Fruit fly (Drosophila melanogaster): ENCODE results near the gene CG12746.
A peak's percentile ranks its signal among the peaks of the same experiment; 100 is the strongest.

Gene CG12746

DNA sequence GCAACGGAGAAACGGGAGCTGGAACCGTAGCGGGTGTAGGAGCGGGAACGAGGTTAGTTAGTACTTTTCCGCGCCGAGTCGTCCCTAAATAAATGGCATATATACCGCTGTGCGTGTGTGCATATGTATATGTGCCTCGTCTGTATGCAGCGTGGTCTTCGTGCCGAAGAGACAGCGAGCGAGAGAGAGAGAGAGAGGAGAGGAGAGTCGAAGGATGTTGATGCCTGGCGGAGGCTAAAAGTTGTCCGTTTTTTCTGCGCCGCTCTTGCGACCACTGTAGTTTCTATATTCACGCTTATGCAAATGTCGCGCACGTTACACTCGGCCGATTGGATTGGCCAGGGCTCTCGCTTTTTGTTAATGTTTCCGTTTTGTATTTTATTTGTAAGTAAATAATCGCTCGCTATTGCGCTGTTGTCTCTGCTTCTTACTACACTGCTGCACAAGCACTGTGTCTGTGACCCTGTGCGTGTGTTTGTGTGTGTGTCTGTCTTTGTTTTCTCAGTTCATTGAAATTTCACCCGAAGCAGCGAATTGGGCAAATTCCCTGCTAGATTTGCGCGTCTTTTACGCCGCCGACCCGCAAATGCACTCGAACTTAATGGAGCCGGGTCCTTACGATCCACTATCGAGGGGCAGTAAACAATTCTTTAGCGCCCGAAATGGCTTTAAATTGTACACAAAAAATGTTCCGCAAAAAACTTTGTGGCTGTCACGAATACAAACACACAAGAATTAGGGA lies 47.9 kb downstream of the CG12746 start, which contains the start of gene Rga (continued):
- TF ChIP-seq CG14965 (GFP tag; optimal IDR thresholded peaks at IDR 0.05; ENCODE audit: borderline replicate concordance) (no peak), MESR4 (GFP tag; optimal IDR thresholded peaks at IDR 0.05) (peak; percentile 91), CG34422 (GFP tag; IDR thresholded peaks at IDR 0.05) (peak; percentile 6; the same call in 1 of the 3 replicates), CG10267 (tag; optimal IDR thresholded peaks at IDR 0.05) (no peak), Taf1 (GFP tag; IDR thresholded peaks at IDR 0.05) (no peak), Hr78 (GFP tag; optimal IDR thresholded peaks at IDR 0.05) (peak in 1 of 2 experiments; percentile 63), Dbx (GFP tag; IDR thresholded peaks at IDR 0.05) (no peak), Sox102F (GFP tag; optimal IDR thresholded peaks at IDR 0.05) (no peak), Dll (GFP tag; IDR thresholded peaks at IDR 0.05; ENCODE audit: partially characterized antibody) (no peak), CG1602 (GFP tag; optimal IDR thresholded peaks at IDR 0.05) (no peak), zen2 (GFP tag; IDR thresholded peaks at IDR 0.05; ENCODE audit: partially characterized antibody) (no peak), odd (GFP tag; optimal IDR thresholded peaks at IDR 0.05) (peak; percentile 17), pho (GFP tag; optimal IDR thresholded peaks at IDR 0.05) (peak; percentile 5), insv (GFP tag; optimal IDR thresholded peaks at IDR 0.05) (peak in 1 of 2 experiments; percentile 36), Stat92E (GFP tag; optimal IDR thresholded peaks at IDR 0.05) (no peak), CG12071 (GFP tag; optimal IDR thresholded peaks at IDR 0.05) (no peak), CG14050 (GFP tag; IDR thresholded peaks at IDR 0.05) (no peak), gem (tag; optimal IDR thresholded peaks at IDR 0.05) (no peak), schlank (tag; optimal IDR thresholded peaks at IDR 0.05) (no peak), disco-r (GFP tag; optimal IDR thresholded peaks at IDR 0.05) (no peak), CoRest (tag; optimal IDR thresholded peaks at IDR 0.05) (no peak), CG6854 (GFP tag; optimal IDR thresholded peaks at IDR 0.05) (peak; percentile 6), CG9437 (GFP tag; optimal IDR thresholded peaks at IDR 0.05) (peak; percentile 32), CG17802 (tag; optimal IDR thresholded peaks at IDR 0.05) (no peak), CG6175 (GFP tag; IDR thresholded peaks at IDR 0.05) (no peak), Fer1 (GFP tag; optimal IDR thresholded peaks at IDR 0.05) (peak; percentile 20), CG11085 (GFP tag; IDR thresholded peaks at IDR 0.05) (no peak), CG11695 (GFP tag; IDR thresholded peaks at IDR 0.05) (peak; percentile 79), cg (GFP tag; optimal IDR thresholded peaks at IDR 0.05) (peak; percentile 94), NC2α (GFP tag; optimal IDR thresholded peaks at IDR 0.05) (no peak), Mrtf (GFP tag; IDR thresholded peaks at IDR 0.05) (no peak), CG1792 (GFP tag; optimal IDR thresholded peaks at IDR 0.05) (no peak), CG13624 (GFP tag; optimal IDR thresholded peaks at IDR 0.05) (peak; percentile 21), Deaf1 (tag; optimal IDR thresholded peaks at IDR 0.05) (peak; percentile 83), CG1832 (GFP tag; optimal IDR thresholded peaks at IDR 0.05) (peak; percentile 56), Med (GFP tag) (peak; percentile 30), tap (tag; optimal IDR thresholded peaks at IDR 0.05) (no peak), CG10431 (GFP tag; optimal IDR thresholded peaks at IDR 0.05) (peak; percentile 10), cwo (GFP tag; optimal IDR thresholded peaks at IDR 0.05) (no peak), tup (GFP tag; optimal IDR thresholded peaks at IDR 0.05) (no peak), CG32532 (GFP tag; IDR thresholded peaks at IDR 0.05) (0 out of 2 replicates have a peak, but pooled peaks have one; percentile 16), CkIIα-i1 (GFP tag; IDR thresholded peaks at IDR 0.05) (no peak), CG14014 (GFP tag; IDR thresholded peaks at IDR 0.05) (no peak), Ravus (GFP tag; IDR thresholded peaks at IDR 0.05) (no peak)

Data from whole organism, embryonic.